Worm (Caenorhabditis elegans) whole organism, L1 larva: ENCODE results near the gene F15E6.3.

Experiments
- nhr-12 ChIP-seq: sonication (generic microtip); optimal IDR thresholded peaks from 2 replicates; lab custom pipeline; 2017; ENCODE audit warnings: missing biosample characterization, missing genetic modification characterization
- nhr-237 ChIP-seq: fragments of 150-350 bp; optimal IDR thresholded peaks from 2 replicates; lab custom pipeline; 2014; ENCODE audit warnings: missing biosample characterization, missing genetic modification characterization
- nhr-76 ChIP-seq: sonication (generic microtip); optimal IDR thresholded peaks from 2 replicates; lab custom pipeline; 2017; ENCODE audit warnings: missing biosample characterization, missing genetic modification characterization
- rnt-1 ChIP-seq: sonication (generic microtip); optimal IDR thresholded peaks from 2 replicates; lab custom pipeline; 2016; ENCODE audit warnings: mild to moderate bottlenecking, missing genetic modification characterization, moderate library complexity, missing compliant biosample characterization
- skn-1 ChIP-seq: fragments of 150-350 bp; optimal IDR thresholded peaks from 2 replicates; lab custom pipeline; 2014; ENCODE audit warnings: missing biosample characterization, missing genetic modification characterization

DNA sequence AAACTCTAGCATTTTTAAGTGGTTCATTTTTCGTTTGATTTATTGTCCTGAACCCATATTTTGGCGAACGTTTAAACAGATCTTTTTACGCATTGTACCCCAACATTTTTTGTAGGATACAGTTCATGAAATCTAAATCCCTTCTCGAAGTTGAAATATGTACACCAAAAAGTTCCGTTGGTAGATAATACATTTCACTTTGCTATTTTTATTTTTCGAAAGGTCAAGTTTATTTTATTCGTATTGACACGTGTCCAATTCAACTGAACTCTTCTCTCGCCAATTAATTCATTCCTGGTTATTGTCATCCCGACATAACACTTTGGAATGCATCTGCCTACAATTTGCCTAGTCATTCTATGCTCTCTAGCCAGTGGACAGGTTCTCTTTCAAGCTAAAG lies 23.8 kb upstream of the F15E6.3 start, which contains the start of gene F36A4.2:
- TF ChIP-seq skn-1 (tag; lab: Kevin White, UChicago) = no peak
- TF ChIP-seq nhr-237 (tag; lab: Kevin White, UChicago) = no peak
- TF ChIP-seq nhr-12 = no peak
- no peak for TF ChIP-seq nhr-76 (tag; lab: Kevin White, UChicago)
- no peak for TF ChIP-seq rnt-1 (tag; lab: Kevin White, UChicago)
